Worm (Caenorhabditis elegans): ENCODE results near the gene ZC116.5.

- TF ChIP-seq hlh-6 (tag; optimal IDR thresholded peaks at IDR 0.05) = no peak
- TF ChIP-seq lin-11 (tag; optimal IDR thresholded peaks at IDR 0.05) = no peak
- no peak for TF ChIP-seq sox-4 (tag; optimal IDR thresholded peaks at IDR 0.05)
- no peak for TF ChIP-seq pha-4 (tag; optimal IDR thresholded peaks at IDR 0.05)
- no peak for TF ChIP-seq fax-1 (tag; optimal IDR thresholded peaks at IDR 0.05)
- TF ChIP-seq gmeb-2 (tag; optimal IDR thresholded peaks at IDR 0.05) = no peak
- no peak for TF ChIP-seq ceh-18 (tag; optimal IDR thresholded peaks at IDR 0.05)
- no peak for TF ChIP-seq ref-2 (tag; optimal IDR thresholded peaks at IDR 0.05)
- no peak for TF ChIP-seq nfya-1 (tag; optimal IDR thresholded peaks at IDR 0.05)
Observed at ce11 chrV:12636248-12636647, 27.5 kb upstream of the ZC116.5 start.

All from whole organism, late embryonic.